Worm (Caenorhabditis elegans): ENCODE data around the gene cccp-1.

The cccp-1 gene

ce11 chrIII:12445223-12445622, 27.4 kb upstream of the cccp-1 start:
- TF ChIP-seq unc-30 (tag; optimal IDR thresholded peaks at IDR 0.05) (no peak), lin-35 (GFP tag; optimal IDR thresholded peaks at IDR 0.05) (peak in 1 of 2 experiments; percentile 15), efl-1 (optimal IDR thresholded peaks at IDR 0.05) (no peak), efl-1 (GFP tag; optimal IDR thresholded peaks at IDR 0.05 in 1 of 2) (peak in 1 of 2 experiments; percentile 62), elt-2 (tag; optimal IDR thresholded peaks at IDR 0.05) (peak; percentile 90)

DNA sequence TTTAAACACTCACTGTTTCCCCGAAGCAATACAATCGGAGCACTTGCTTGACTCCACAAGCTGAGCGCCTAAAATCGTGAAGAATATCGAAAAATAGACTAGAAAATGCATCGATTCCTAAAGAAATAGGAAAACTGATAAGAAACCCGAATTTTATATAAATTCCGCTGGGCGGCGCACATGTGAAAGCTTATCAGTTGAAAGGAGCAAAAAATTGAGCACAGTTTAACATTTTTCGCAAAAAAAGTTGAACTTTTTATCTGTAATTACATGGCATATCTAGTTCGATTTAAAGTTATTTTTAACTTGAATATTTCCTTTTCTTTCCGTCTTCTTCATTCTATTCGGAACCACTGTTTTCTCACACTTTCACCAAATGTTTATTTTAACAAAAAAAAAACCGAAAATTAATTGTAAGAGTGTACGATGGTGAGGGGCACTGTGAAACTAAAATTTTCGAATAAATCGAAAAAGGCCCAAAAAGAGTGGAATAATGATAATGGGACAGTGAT, 26.6 kb upstream of the cccp-1 start, which contains the start of gene Y49E10.18:
Gene Y49E10.18 (minus strand): TSS at position 116 of the 512 bp plus-strand sequence.
- TF ChIP-seq zip-4 (GFP tag; optimal IDR thresholded peaks at IDR 0.05) = no peak
- TF ChIP-seq ceh-8 (GFP tag; optimal IDR thresholded peaks at IDR 0.05) = no peak
- TF ChIP-seq sox-4 (tag; optimal IDR thresholded peaks at IDR 0.05) = no peak
- no peak for TF ChIP-seq nhr-90 (tag; optimal IDR thresholded peaks at IDR 0.05; ENCODE audit: poor library complexity)
- TF ChIP-seq skn-1 (tag; optimal IDR thresholded peaks at IDR 0.05) = no peak
- TF ChIP-seq unc-86 (tag; optimal IDR thresholded peaks at IDR 0.05) = no peak
- TF ChIP-seq nhr-237 (tag; optimal IDR thresholded peaks at IDR 0.05) = no peak
- TF ChIP-seq sptf-1 (tag; optimal IDR thresholded peaks at IDR 0.05) = no peak
- TF ChIP-seq nhr-20 (tag; optimal IDR thresholded peaks at IDR 0.05) = peak; percentile 21
- no peak for TF ChIP-seq fkh-10 (GFP tag; optimal IDR thresholded peaks at IDR 0.05)
- peak; percentile 81 for TF ChIP-seq elt-2 (tag; optimal IDR thresholded peaks at IDR 0.05)
- no peak for TF ChIP-seq elt-3 (tag; optimal IDR thresholded peaks at IDR 0.05)
- TF ChIP-seq ztf-11 (tag; optimal IDR thresholded peaks at IDR 0.05) = no peak

DNA sequence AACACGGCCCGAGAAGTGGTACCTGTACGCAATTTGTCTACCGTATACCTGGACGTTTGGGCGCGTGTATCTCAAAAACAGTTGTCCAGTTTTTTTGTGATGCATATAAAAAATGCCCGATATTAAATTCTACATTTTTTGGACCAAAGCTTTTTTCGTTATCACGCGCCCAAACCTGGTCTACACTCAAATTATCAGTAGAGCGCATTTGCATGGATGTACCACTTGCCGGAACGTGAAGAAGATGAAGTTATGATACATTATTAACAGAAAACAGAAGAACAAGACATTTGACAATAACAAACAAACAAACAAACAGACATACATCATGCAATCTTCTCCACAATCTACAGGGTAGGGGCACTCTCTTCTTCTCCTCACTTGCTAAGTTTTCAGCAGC, 25.1 kb upstream of the cccp-1 start:
- TF ChIP-seq lin-35 (GFP tag; optimal IDR thresholded peaks at IDR 0.05) (peak; percentile 11 to 61), efl-1 (optimal IDR thresholded peaks at IDR 0.05) (peak; percentile 8 to 45), efl-1 (GFP tag; optimal IDR thresholded peaks at IDR 0.05 in 1 of 2) (peak; percentile 39 to 86), dpl-1 (GFP tag; optimal IDR thresholded peaks at IDR 0.05) (peak in 2 of 3 experiments; percentile 24 to 55), lsy-2 (tag; optimal IDR thresholded peaks at IDR 0.05) (peak in 1 of 2 experiments; percentile 56)

- no peak for TF ChIP-seq ceh-90 (tag; optimal IDR thresholded peaks at IDR 0.05)
- TF ChIP-seq zip-4 (GFP tag; optimal IDR thresholded peaks at IDR 0.05) = no peak
- peak; percentile 91 to 97 for TF ChIP-seq efl-1 (optimal IDR thresholded peaks at IDR 0.05)
- TF ChIP-seq efl-1 (GFP tag; optimal IDR thresholded peaks at IDR 0.05 in 1 of 2) = peak; percentile 91 to 98
- TF ChIP-seq isw-1 (GFP tag; IDR thresholded peaks at IDR 0.05) = peak; percentile 70
- TF ChIP-seq nhr-11 (tag; optimal IDR thresholded peaks at IDR 0.05) = no peak
- TF ChIP-seq ets-5 (GFP tag; IDR thresholded peaks at IDR 0.05) = no peak
- TF ChIP-seq rnt-1 (tag; optimal IDR thresholded peaks at IDR 0.05) = peak; percentile 66
- TF ChIP-seq ztf-4 (tag; optimal IDR thresholded peaks at IDR 0.05) = peak; percentile 20
- TF ChIP-seq ama-1 (optimal IDR thresholded peaks at IDR 0.05) = peak; percentile 76
- TF ChIP-seq lin-13 (GFP tag; optimal IDR thresholded peaks at IDR 0.05) = peak; percentile 72
- TF ChIP-seq fkh-8 (tag; optimal IDR thresholded peaks at IDR 0.05) = peak; percentile 56
- no peak for TF ChIP-seq unc-62 (GFP tag; optimal IDR thresholded peaks at IDR 0.05)
- peak; percentile 36 for TF ChIP-seq irx-1 (tag; optimal IDR thresholded peaks at IDR 0.05)
- TF ChIP-seq nhr-84 (tag; optimal IDR thresholded peaks at IDR 0.05) = no peak
- no peak for TF ChIP-seq hlh-4 (tag; optimal IDR thresholded peaks at IDR 0.05)
- peak; percentile 79 for TF ChIP-seq nhr-71 (tag; optimal IDR thresholded peaks at IDR 0.05)
- TF ChIP-seq lin-35 (GFP tag; optimal IDR thresholded peaks at IDR 0.05) = peak; percentile 93 to 94
- no peak; the same call in 1 of the 2 replicates for TF ChIP-seq grh-1 (GFP tag; IDR thresholded peaks at IDR 0.05)
- no peak for TF ChIP-seq tlp-1 (tag; optimal IDR thresholded peaks at IDR 0.05)
- TF ChIP-seq ceh-88 (GFP tag; IDR thresholded peaks at IDR 0.05) = peak; percentile 34; the same call in 1 of the 2 replicates
- peak; percentile 70 for TF ChIP-seq unc-86 (tag; optimal IDR thresholded peaks at IDR 0.05)
- TF ChIP-seq ces-1 (GFP tag; optimal IDR thresholded peaks at IDR 0.05) = no peak
- no peak for TF ChIP-seq sup-37 (GFP tag; optimal IDR thresholded peaks at IDR 0.05)
- TF ChIP-seq pax-3 (tag; optimal IDR thresholded peaks at IDR 0.05) = no peak
- peak; percentile 82 to 89 for TF ChIP-seq lsy-2 (tag; optimal IDR thresholded peaks at IDR 0.05)
- TF ChIP-seq mep-1 (tag; optimal IDR thresholded peaks at IDR 0.05) = peak; percentile 69
- no peak for TF ChIP-seq egl-27 (tag; optimal IDR thresholded peaks at IDR 0.05)
- no peak for TF ChIP-seq mab-9 (GFP tag; IDR thresholded peaks at IDR 0.05)
- no peak for TF ChIP-seq fkh-4 (tag; optimal IDR thresholded peaks at IDR 0.05; ENCODE audit: borderline replicate concordance)
- peak; percentile 65 for TF ChIP-seq nhr-19 (GFP tag; conservative IDR thresholded peaks at IDR 0.05)
- TF ChIP-seq mef-2 (tag; optimal IDR thresholded peaks at IDR 0.05) = no peak
- TF ChIP-seq efl-3 (GFP tag; optimal IDR thresholded peaks at IDR 0.05) = no peak
These were observed 19.4 kb upstream of the cccp-1 start, which contains the start of gene ani-1 for ce11 chrIII:12453315-12453714. TSS of gene ani-1 (minus strand) at chrIII:12453375.
